Fruit fly (Drosophila melanogaster) whole organism, embryonic: ENCODE results near the gene CG32298.

Experiments used
- Atf3 ChIP-seq: fragments of 200-800 bp; sonication (Bioruptor generic); optimal IDR thresholded peaks from 3 replicates; lab custom pipeline; 2016; ENCODE audit warnings: missing biosample characterization, missing genetic modification characterization
- Bteb2 ChIP-seq: fragments of 200-800 bp; sonication (Bioruptor generic); optimal IDR thresholded peaks from 2 replicates; lab custom pipeline; 2016; ENCODE audit warnings: missing biosample characterization, missing genetic modification characterization
- CG10543 ChIP-seq: fragments of 200-800 bp; sonication (Bioruptor generic); optimal IDR thresholded peaks from 3 replicates; lab custom pipeline; 2017; ENCODE audit warnings: missing biosample characterization, mild to moderate bottlenecking, missing genetic modification characterization, moderate library complexity
- CG11695 ChIP-seq: fragments of 200-800 bp; sonication (Bioruptor generic); IDR thresholded peaks from 3 replicates; pipeline ENCODE4 v1.3.6; 2022; ENCODE audit warnings: missing biosample characterization, missing genetic modification characterization
- CG12744 ChIP-seq: fragments of 200-800 bp; sonication (Bioruptor generic); optimal IDR thresholded peaks from 2 replicates; lab custom pipeline; 2016; ENCODE audit warnings: missing biosample characterization, missing genetic modification characterization
- CG15479 ChIP-seq: fragments of 200-800 bp; sonication (Bioruptor generic); optimal IDR thresholded peaks from 3 replicates; lab custom pipeline; 2019; ENCODE audit warnings: missing biosample characterization, mild to moderate bottlenecking, missing genetic modification characterization, moderate library complexity
- CG15514 ChIP-seq: fragments of 200-800 bp; sonication (Bioruptor generic); optimal IDR thresholded peaks from 3 replicates; lab custom pipeline; 2017; ENCODE audit warnings: missing biosample characterization, missing genetic modification characterization, mild to moderate bottlenecking, moderate library complexity, missing genetic modification reagents
- CG17612 ChIP-seq: fragments of 200-800 bp; sonication (Bioruptor generic); IDR thresholded peaks from 2 replicates; pipeline ENCODE4 v1.3.6; 2022; ENCODE audit warnings: missing biosample characterization, missing genetic modification characterization
- CG1832 ChIP-seq: fragments of 200-800 bp; sonication (Bioruptor generic); optimal IDR thresholded peaks from 2 replicates; lab custom pipeline; 2017; ENCODE audit warnings: missing biosample characterization, mild to moderate bottlenecking, missing genetic modification characterization, inconsistent platforms
- CG2120 ChIP-seq: fragments of 200-800 bp; sonication (Bioruptor generic); optimal IDR thresholded peaks from 3 replicates; lab custom pipeline; 2016; ENCODE audit warnings: missing biosample characterization, missing genetic modification characterization
- CG2199 ChIP-seq: fragments of 200-800 bp; sonication (Bioruptor generic); IDR thresholded peaks from 3 replicates; pipeline ENCODE4 v1.3.6; 2022; ENCODE audit warnings: missing biosample characterization, missing genetic modification characterization
- CG2678 ChIP-seq: fragments of 200-800 bp; sonication (Bioruptor generic); optimal IDR thresholded peaks from 3 replicates; lab custom pipeline; 2019; ENCODE audit warnings: missing biosample characterization, mild to moderate bottlenecking, missing genetic modification characterization, moderate library complexity
- CG2889 ChIP-seq: fragments of 200-800 bp; sonication (Bioruptor generic); IDR thresholded peaks from 3 replicates; pipeline ENCODE4 v1.3.6; 2022; ENCODE audit warnings: missing biosample characterization, missing genetic modification characterization
- CG31388 ChIP-seq: fragments of 200-800 bp; sonication (Bioruptor generic); optimal IDR thresholded peaks from 2 replicates; lab custom pipeline; 2016; ENCODE audit warnings: missing biosample characterization, missing genetic modification characterization
- CG43689 ChIP-seq: fragments of 200-800 bp; sonication (Bioruptor generic); IDR thresholded peaks from 2 replicates; pipeline ENCODE4 v1.3.6; 2022; ENCODE audit warnings: missing biosample characterization, missing genetic modification characterization
- CG6175 ChIP-seq: fragments of 200-800 bp; sonication (Bioruptor generic); IDR thresholded peaks from 3 replicates; pipeline ENCODE4 v1.3.6; 2022; ENCODE audit warnings: missing biosample characterization, missing genetic modification characterization
- CG6813 ChIP-seq: fragments of 200-800 bp; sonication (Bioruptor generic); optimal IDR thresholded peaks from 2 replicates; lab custom pipeline; 2017; ENCODE audit warnings: missing biosample characterization, missing genetic modification characterization, mild to moderate bottlenecking, moderate library complexity, missing genetic modification reagents
- CG7357 ChIP-seq: fragments of 200-800 bp; sonication (Bioruptor generic); IDR thresholded peaks from 3 replicates; pipeline ENCODE4 v1.3.6; 2022; ENCODE audit warnings: missing biosample characterization, missing genetic modification characterization
- CG7372 ChIP-seq: fragments of 200-800 bp; sonication (Bioruptor generic); IDR thresholded peaks from 2 replicates; pipeline ENCODE4 v1.3.6; 2022; ENCODE audit warnings: missing biosample characterization, missing genetic modification characterization
- CG8478 ChIP-seq: fragments of >200 bp; optimal IDR thresholded peaks from 2 replicates; lab custom pipeline; 2018
- Dip3 ChIP-seq: fragments of 200-800 bp; sonication (Bioruptor generic); optimal IDR thresholded peaks from 3 replicates; lab custom pipeline; 2016; ENCODE audit warnings: missing biosample characterization, missing genetic modification characterization
- Fer3 ChIP-seq: fragments of 200-800 bp; sonication (Bioruptor generic); optimal IDR thresholded peaks from 2 replicates; lab custom pipeline; 2018; ENCODE audit warnings: missing biosample characterization, mild to moderate bottlenecking, missing genetic modification characterization, moderate library complexity
- Hr3 ChIP-seq: fragments of 200-800 bp; sonication (Bioruptor generic); optimal IDR thresholded peaks from 3 replicates; lab custom pipeline; 2016; ENCODE audit warnings: missing biosample characterization, missing genetic modification characterization
- Hsf ChIP-seq: fragments of 200-800 bp; sonication (Bioruptor generic); optimal IDR thresholded peaks from 3 replicates; lab custom pipeline; 2016; ENCODE audit warnings: missing biosample characterization, missing genetic modification characterization
- Jarid2 ChIP-seq: fragments of 200-800 bp; sonication (Bioruptor generic); optimal IDR thresholded peaks from 3 replicates; lab custom pipeline; 2017; ENCODE audit warnings: mild to moderate bottlenecking, missing biosample characterization, missing genetic modification reagents, missing genetic modification characterization
- NC2α ChIP-seq: fragments of 200-800 bp; sonication (Bioruptor generic); optimal IDR thresholded peaks from 2 replicates; lab custom pipeline; 2016; ENCODE audit warnings: missing biosample characterization, missing genetic modification characterization
- Oaz ChIP-seq: fragments of 200-800 bp; sonication (Bioruptor generic); IDR thresholded peaks from 2 replicates; pipeline ENCODE4 v1.3.6; 2022; ENCODE audit warnings: missing biosample characterization, missing genetic modification characterization
- Opbp ChIP-seq: fragments of 200-800 bp; sonication (Bioruptor generic); IDR thresholded peaks from 3 replicates; pipeline ENCODE4 v1.3.6; 2022; ENCODE audit warnings: missing biosample characterization, missing genetic modification characterization; ENCODE audit not compliant: partially characterized antibody
- Poxn ChIP-seq: fragments of 200-800 bp; sonication (Bioruptor generic); IDR thresholded peaks from 2 replicates; pipeline ENCODE4 v1.3.6; 2022; ENCODE audit warnings: missing biosample characterization, missing genetic modification characterization
- Rfx ChIP-seq: fragments of 200-800 bp; sonication (Bioruptor generic); IDR thresholded peaks from 2 replicates; pipeline ENCODE4 v1.3.6; 2022; ENCODE audit warnings: missing biosample characterization, missing genetic modification characterization
- Scr ChIP-seq: fragments of 200-800 bp; sonication (Bioruptor generic); IDR thresholded peaks from 2 replicates; pipeline ENCODE4 v1.3.6; 2022; ENCODE audit warnings: missing biosample characterization, missing genetic modification characterization; ENCODE audit not compliant: partially characterized antibody
- Sox102F ChIP-seq: fragments of 200-800 bp; sonication (Bioruptor generic); optimal IDR thresholded peaks from 2 replicates; lab custom pipeline; 2018; ENCODE audit warnings: missing biosample characterization, mild to moderate bottlenecking, missing genetic modification characterization, moderate library complexity
- Sry-δ ChIP-seq: fragments of 200-800 bp; sonication (Bioruptor generic); optimal IDR thresholded peaks from 2 replicates; lab custom pipeline; 2016; ENCODE audit warnings: missing biosample characterization, missing genetic modification characterization
- Tbp ChIP-seq: fragments of >200 bp; optimal IDR thresholded peaks from 2 replicates; lab custom pipeline; 2018; ENCODE audit warnings: missing biosample characterization, missing genetic modification characterization
- Xrp1 ChIP-seq: fragments of 200-800 bp; sonication (Bioruptor generic); IDR thresholded peaks from 2 replicates; pipeline ENCODE4 v1.3.6; 2022; ENCODE audit warnings: missing biosample characterization, missing genetic modification characterization
- al ChIP-seq: fragments of 200-800 bp; sonication (Bioruptor generic); IDR thresholded peaks from 2 replicates; pipeline ENCODE4 v1.3.6; 2022; ENCODE audit warnings: missing biosample characterization, missing genetic modification characterization
- ci ChIP-seq: fragments of 200-800 bp; sonication (Bioruptor generic); IDR thresholded peaks from 3 replicates; pipeline ENCODE4 v1.3.6; 2022; ENCODE audit warnings: missing biosample characterization, missing genetic modification characterization
- crc ChIP-seq: fragments of 200-800 bp; sonication (Bioruptor generic); optimal IDR thresholded peaks from 2 replicates; lab custom pipeline; 2016; ENCODE audit warnings: missing biosample characterization, missing genetic modification characterization
- esg ChIP-seq: fragments of 200-800 bp; sonication (Bioruptor generic); conservative IDR thresholded peaks from 2 replicates; pipeline ENCODE4 v1.3.6; 2022; ENCODE audit warnings: missing biosample characterization, missing genetic modification characterization
- fd96Cb ChIP-seq: fragments of 200-800 bp; sonication (Bioruptor generic); optimal IDR thresholded peaks from 2 replicates; lab custom pipeline; 2018; ENCODE audit warnings: missing biosample characterization, mild to moderate bottlenecking, missing genetic modification characterization, moderate library complexity
- gro ChIP-seq: fragments of 200-800 bp; sonication (Bioruptor generic); optimal IDR thresholded peaks from 2 replicates; lab custom pipeline; 2016; ENCODE audit warnings: missing biosample characterization, missing genetic modification characterization
- lab ChIP-seq: fragments of 200-800 bp; sonication (Bioruptor generic); optimal IDR thresholded peaks from 3 replicates; lab custom pipeline; 2017; ENCODE audit warnings: missing biosample characterization, missing genetic modification characterization, mild to moderate bottlenecking, moderate library complexity, missing genetic modification reagents
- lilli ChIP-seq: fragments of 200-800 bp; sonication (Bioruptor generic); optimal IDR thresholded peaks from 3 replicates; lab custom pipeline; 2016; ENCODE audit warnings: missing biosample characterization, missing genetic modification characterization
- luna ChIP-seq: fragments of 200-800 bp; sonication (Bioruptor generic); optimal IDR thresholded peaks from 2 replicates; lab custom pipeline; 2016; ENCODE audit warnings: missing biosample characterization, missing genetic modification characterization
- pho ChIP-seq: fragments of 200-800 bp; sonication (Bioruptor generic); optimal IDR thresholded peaks from 2 replicates; lab custom pipeline; 2016; ENCODE audit warnings: missing biosample characterization, missing genetic modification characterization
- phol ChIP-seq: fragments of 200-800 bp; sonication (Bioruptor generic); optimal IDR thresholded peaks from 3 replicates; lab custom pipeline; 2018; ENCODE audit warnings: missing biosample characterization, mild to moderate bottlenecking, missing genetic modification characterization, moderate library complexity
- prd ChIP-seq, 3 experiments: fragments of >200 bp in 2 of 3; fragments of 200-800 bp in 1 of 3; sonication (Bioruptor generic) in 1 of 3; optimal IDR thresholded peaks in 2 of 3; IDR thresholded peaks in 1 of 3; 2 replicates in 2 of 3; 3 replicates in 1 of 3; pipeline versions ENCODE4 v1.3.6 to Lab custom; 2017 to 2022; ENCODE audit warnings: missing biosample characterization in 1 of 3, missing genetic modification characterization in 1 of 3
- psq ChIP-seq: fragments of 200-800 bp; sonication (Bioruptor generic); optimal IDR thresholded peaks from 2 replicates; lab custom pipeline; 2017; ENCODE audit warnings: missing biosample characterization, missing genetic modification characterization
- tll ChIP-seq, 2 experiments: fragments of 200-800 bp in 1 of 2; fragments of >200 bp in 1 of 2; sonication (Bioruptor generic) in 1 of 2; optimal IDR thresholded peaks; 2 replicates each; lab custom pipeline; 2017 to 2019; ENCODE audit warnings: missing biosample characterization in 2 of 2, missing genetic modification characterization in 2 of 2, mild to moderate bottlenecking in 1 of 2, moderate library complexity in 1 of 2
- trem ChIP-seq: fragments of 200-800 bp; optimal IDR thresholded peaks from 3 replicates; lab custom pipeline; 2019; ENCODE audit warnings: missing biosample characterization, mild to moderate bottlenecking, missing genetic modification characterization, moderate library complexity
- wdn ChIP-seq: fragments of 200-800 bp; sonication (Bioruptor generic); IDR thresholded peaks from 2 replicates; pipeline ENCODE4 v1.3.6; 2022; ENCODE audit warnings: missing biosample characterization, missing genetic modification characterization

CG32298 gene

DNA sequence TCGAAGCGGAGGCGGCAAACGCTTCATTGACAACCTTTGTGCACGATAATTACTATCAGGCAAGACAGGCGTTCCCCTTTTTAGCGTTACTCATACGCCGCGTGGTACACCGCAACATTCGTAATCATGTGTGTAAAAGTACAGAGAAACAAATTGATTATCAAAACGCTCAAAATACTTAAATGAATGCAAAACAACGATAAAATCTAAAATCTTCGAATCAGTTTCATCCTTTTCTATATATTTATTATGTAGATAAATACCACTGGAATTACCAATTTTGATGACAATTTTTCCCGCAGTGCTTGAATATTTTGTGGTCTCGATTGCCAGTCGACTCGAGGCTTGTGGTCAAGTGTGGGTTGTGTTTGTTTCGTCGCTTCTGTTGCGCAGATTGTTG lies 20.1 kb upstream of the CG32298 start (continued):
- TF ChIP-seq Sox102F (GFP tag; lab: Kevin White, UChicago) = peak; percentile 18
- TF ChIP-seq CG1832 (GFP tag; lab: Kevin White, UChicago) = no peak
- TF ChIP-seq phol = peak; percentile 22
- peak; percentile 29 for TF ChIP-seq CG15514 (GFP tag; lab: Kevin White, UChicago)
- no peak for TF ChIP-seq trem (tag; lab: Kevin White, UChicago)
- TF ChIP-seq al (GFP tag; lab: Robert Waterston, UW) = no peak
- no peak for TF ChIP-seq CG8478 (lab: Kevin White, UChicago)
- no peak for TF ChIP-seq tll (GFP tag; optimal IDR thresholded peaks at IDR 0.05; lab: Kevin White, UChicago)
- TF ChIP-seq CG2678 = peak; percentile 42

DNA sequence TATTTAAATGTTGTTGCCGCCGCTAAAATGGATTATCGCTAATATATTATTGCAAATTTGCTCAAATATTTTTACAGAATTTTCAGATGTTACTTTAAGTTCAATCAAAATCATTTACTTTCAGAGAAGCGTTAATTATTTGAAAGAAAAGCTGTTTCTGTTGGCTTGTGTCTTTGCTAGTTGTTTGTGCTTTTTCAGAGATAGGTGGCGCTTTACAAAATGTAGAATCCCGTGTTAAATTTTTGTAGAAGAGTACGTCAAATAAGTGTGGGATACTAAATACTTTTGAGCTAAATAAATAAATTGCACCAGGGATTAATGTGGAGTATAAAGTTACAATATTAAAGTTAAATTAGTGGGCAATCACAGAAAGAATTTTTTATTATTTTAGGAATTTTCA lies 18.5 kb upstream of the CG32298 start:
- TF ChIP-seq Atf3 (GFP tag; lab: Kevin White, UChicago) (no peak), lab (GFP tag; lab: Kevin White, UChicago) (no peak), CG6813 (no peak), fd96Cb (no peak), Tbp (GFP tag; lab: Kevin White, UChicago) (no peak), CG2120 (GFP tag; lab: Kevin White, UChicago) (no peak), CG11695 (GFP tag; lab: Robert Waterston, UW) (no peak), Dip3 (GFP tag; lab: Kevin White, UChicago) (no peak), pho (GFP tag; lab: Kevin White, UChicago) (no peak), Poxn (GFP tag; lab: Robert Waterston, UW) (no peak), crc (GFP tag; lab: Kevin White, UChicago) (no peak), Oaz (GFP tag; lab: Robert Waterston, UW) (no peak), Hr3 (GFP tag; lab: Kevin White, UChicago) (no peak), CG12744 (no peak), CG6175 (GFP tag; lab: Robert Waterston, UW) (no peak), CG43689 (GFP tag; lab: Robert Waterston, UW) (no peak), gro (GFP tag; lab: Kevin White, UChicago) (peak; percentile 25), CG2889 (GFP tag; lab: Robert Waterston, UW) (no peak), Xrp1 (GFP tag; lab: Robert Waterston, UW) (no peak), CG7357 (GFP tag; lab: Robert Waterston, UW) (no peak), Fer3 (tag; lab: Kevin White, UChicago) (no peak), esg (no peak), CG31388 (no peak), CG2678 (no peak), CG7372 (GFP tag; lab: Robert Waterston, UW) (no peak), CG17612 (GFP tag; lab: Robert Waterston, UW) (no peak), Rfx (0 out of 2 replicates have a peak, but pooled peaks have one; percentile 18), CG15479 (no peak), lilli (GFP tag; lab: Kevin White, UChicago) (no peak), Bteb2 (GFP tag; lab: Kevin White, UChicago) (no peak), CG2199 (GFP tag; lab: Robert Waterston, UW) (peak; percentile 96), Scr (GFP tag; lab: Robert Waterston, UW) (no peak; the same call in 1 of the 2 replicates), wdn (no peak), CG10543 (no peak), psq (GFP tag; lab: Kevin White, UChicago) (no peak), Jarid2 (GFP tag; lab: Kevin White, UChicago) (peak; percentile 13), Opbp (GFP tag; lab: Robert Waterston, UW) (no peak; the same call in 2 of the 3 replicates), NC2α (GFP tag; lab: Kevin White, UChicago) (no peak), Hsf (GFP tag; lab: Kevin White, UChicago) (no peak), luna (GFP tag; lab: Kevin White, UChicago) (no peak), ci (no peak), Sry-δ (GFP tag; lab: Kevin White, UChicago) (peak; percentile 8), prd (optimal IDR thresholded peaks at IDR 0.05; lab: Kevin White, UChicago) (no peak), prd (GFP tag; IDR thresholded peaks at IDR 0.05; lab: Robert Waterston, UW) (no peak)
